Worm (Caenorhabditis elegans) whole organism, L1 larva: Measurements from ENCODE around the gene sri-74.

Experiments
- C04F5.9 ChIP-seq: sonication (generic microtip); optimal IDR thresholded peaks from 2 replicates; lab custom pipeline; 2016; ENCODE audit warnings: missing genetic modification characterization, missing compliant biosample characterization
- C34B4.2 ChIP-seq: sonication (generic microtip); optimal IDR thresholded peaks from 2 replicates; lab custom pipeline; 2017; ENCODE audit warnings: mild to moderate bottlenecking, missing genetic modification characterization, missing compliant biosample characterization
- Y116A8C.19 ChIP-seq: sonication (generic microtip); optimal IDR thresholded peaks from 2 replicates; lab custom pipeline; 2016; ENCODE audit warnings: missing compliant biosample characterization, missing genetic modification characterization, borderline replicate concordance
- aha-1 ChIP-seq: fragments of 150-350 bp; optimal IDR thresholded peaks from 2 replicates; lab custom pipeline; 2014; ENCODE audit warnings: missing biosample characterization, missing genetic modification characterization
- ceh-8 ChIP-seq: fragments of 200-800 bp; sonication (Bioruptor generic); optimal IDR thresholded peaks from 2 replicates; lab custom pipeline; 2018; ENCODE audit warnings: mild to moderate bottlenecking, missing genetic modification characterization, moderate library complexity, missing compliant biosample characterization
- ceh-88 ChIP-seq: fragments of 200-800 bp; sonication (Bioruptor generic); IDR thresholded peaks from 2 replicates; pipeline ENCODE4 v1.3.6; 2022; ENCODE audit warnings: missing genetic modification characterization, missing compliant biosample characterization
- ces-1 ChIP-seq: fragments of 150-350 bp; optimal IDR thresholded peaks from 2 replicates; lab custom pipeline; 2014; ENCODE audit warnings: missing biosample characterization, missing genetic modification reagents, missing genetic modification characterization
- dsc-1 ChIP-seq: sonication (generic microtip); optimal IDR thresholded peaks from 2 replicates; lab custom pipeline; 2016; ENCODE audit warnings: mild to moderate bottlenecking, missing genetic modification characterization, missing compliant biosample characterization
- efl-1 ChIP-seq, 4 experiments: fragments of 150-350 bp; optimal IDR thresholded peaks in 3 of 4; peaks in 1 of 4; 1 replicate in 1 of 4; 2 replicates in 3 of 4; lab custom pipeline; 2014; ENCODE audit warnings: missing biosample characterization in 2 of 4, missing genetic modification characterization in 2 of 4, missing genetic modification reagents in 2 of 4
- efl-3 ChIP-seq: fragments of 200-800 bp; sonication (Bioruptor generic); optimal IDR thresholded peaks from 2 replicates; lab custom pipeline; 2018; ENCODE audit warnings: mild to moderate bottlenecking, missing genetic modification characterization, missing compliant biosample characterization
- elt-2 ChIP-seq: sonication (generic microtip); optimal IDR thresholded peaks from 2 replicates; lab custom pipeline; 2016; ENCODE audit warnings: missing genetic modification characterization, mild to moderate bottlenecking, inconsistent platforms, missing compliant biosample characterization, missing genetic modification reagents
- elt-3 ChIP-seq, 6 experiments: fragments of 150-350 bp in 1 of 6; sonication (generic microtip); optimal IDR thresholded peaks; 2 replicates each; lab custom pipeline; 2017 to 2018; ENCODE audit warnings: missing biosample characterization in 6 of 6, missing genetic modification characterization in 6 of 6, inconsistent platforms in 1 of 6
- fkh-4 ChIP-seq: sonication (generic microtip); optimal IDR thresholded peaks from 2 replicates; lab custom pipeline; 2016; ENCODE audit warnings: missing compliant biosample characterization, missing genetic modification characterization, borderline replicate concordance
- hlh-17 ChIP-seq: fragments of 200-800 bp; sonication (Bioruptor generic); optimal IDR thresholded peaks from 2 replicates; lab custom pipeline; 2018; ENCODE audit warnings: missing genetic modification characterization, mild to moderate bottlenecking, missing compliant biosample characterization, moderate library complexity, borderline replicate concordance
- hlh-4 ChIP-seq: sonication (generic microtip); optimal IDR thresholded peaks from 2 replicates; lab custom pipeline; 2016; ENCODE audit warnings: mild to moderate bottlenecking, missing genetic modification characterization, missing compliant biosample characterization
- jun-1 ChIP-seq: fragments of 150-350 bp; optimal IDR thresholded peaks from 2 replicates; lab custom pipeline; 2014; ENCODE audit warnings: missing biosample characterization, missing genetic modification reagents, missing genetic modification characterization
- lin-14 ChIP-seq: fragments of 200-800 bp; sonication (Bioruptor generic); optimal IDR thresholded peaks from 2 replicates; lab custom pipeline; 2018; ENCODE audit warnings: mild to moderate bottlenecking, missing genetic modification characterization, moderate library complexity, missing compliant biosample characterization
- lir-3 ChIP-seq: sonication (generic microtip); optimal IDR thresholded peaks from 2 replicates; lab custom pipeline; 2016; ENCODE audit warnings: mild to moderate bottlenecking, missing genetic modification characterization, moderate library complexity, missing compliant biosample characterization; ENCODE audit not compliant: poor library complexity
- mep-1 ChIP-seq: fragments of 150-350 bp; optimal IDR thresholded peaks from 2 replicates; lab custom pipeline; 2014; ENCODE audit warnings: missing biosample characterization, missing genetic modification characterization
- nhr-12 ChIP-seq: sonication (generic microtip); optimal IDR thresholded peaks from 2 replicates; lab custom pipeline; 2017; ENCODE audit warnings: missing biosample characterization, missing genetic modification characterization
- nhr-47 ChIP-seq: sonication (generic microtip); optimal IDR thresholded peaks from 2 replicates; lab custom pipeline; 2016; ENCODE audit warnings: mild to moderate bottlenecking, missing genetic modification characterization, moderate library complexity, missing compliant biosample characterization
- nhr-71 ChIP-seq: sonication (generic microtip); optimal IDR thresholded peaks from 2 replicates; lab custom pipeline; 2016; ENCODE audit warnings: mild to moderate bottlenecking, missing genetic modification characterization, moderate library complexity, missing compliant biosample characterization
- nhr-76 ChIP-seq: sonication (generic microtip); optimal IDR thresholded peaks from 2 replicates; lab custom pipeline; 2017; ENCODE audit warnings: missing biosample characterization, missing genetic modification characterization
- nhr-84 ChIP-seq: sonication (generic microtip); optimal IDR thresholded peaks from 2 replicates; lab custom pipeline; 2017; ENCODE audit warnings: missing biosample characterization, missing genetic modification characterization
- nhr-85 ChIP-seq: sonication (generic microtip); peaks from one replicate; lab custom pipeline; 2016; ENCODE audit warnings: missing genetic modification characterization, inconsistent platforms, missing compliant biosample characterization
- rnt-1 ChIP-seq: sonication (generic microtip); optimal IDR thresholded peaks from 2 replicates; lab custom pipeline; 2016; ENCODE audit warnings: mild to moderate bottlenecking, missing genetic modification characterization, moderate library complexity, missing compliant biosample characterization
- skn-1 ChIP-seq: fragments of 150-350 bp; optimal IDR thresholded peaks from 2 replicates; lab custom pipeline; 2014; ENCODE audit warnings: missing biosample characterization, missing genetic modification characterization
- snpc-4 ChIP-seq: fragments of 150-350 bp; optimal IDR thresholded peaks from 2 replicates; lab custom pipeline; 2014; ENCODE audit warnings: missing biosample characterization, missing genetic modification characterization
- sup-37 ChIP-seq: fragments of 200-800 bp; sonication (Bioruptor generic); optimal IDR thresholded peaks from 2 replicates; lab custom pipeline; 2018; ENCODE audit warnings: mild to moderate bottlenecking, missing genetic modification characterization, missing compliant biosample characterization
- swsn-7 ChIP-seq: sonication (generic microtip); optimal IDR thresholded peaks from 2 replicates; lab custom pipeline; 2016; ENCODE audit warnings: missing genetic modification characterization, missing compliant biosample characterization
- tlp-1 ChIP-seq: fragments of 150-350 bp; optimal IDR thresholded peaks from 2 replicates; lab custom pipeline; 2014; ENCODE audit warnings: missing biosample characterization, missing genetic modification characterization
- vab-15 ChIP-seq: sonication (generic microtip); optimal IDR thresholded peaks from 2 replicates; lab custom pipeline; 2017; ENCODE audit warnings: missing genotype, mild to moderate bottlenecking, missing genetic modification characterization, missing compliant biosample characterization
- zag-1 ChIP-seq: fragments of 150-350 bp; optimal IDR thresholded peaks from 2 replicates; lab custom pipeline; 2014; ENCODE audit warnings: missing biosample characterization, missing genetic modification characterization
- ztf-4 ChIP-seq: fragments of 150-350 bp; optimal IDR thresholded peaks from 2 replicates; lab custom pipeline; 2014; ENCODE audit warnings: missing biosample characterization, missing genetic modification characterization

Gene sri-74

ce11 chrII:2611009-2611408, 28.1 kb upstream of the sri-74 start:
- TF ChIP-seq ces-1 (GFP tag; lab: Kevin White, UChicago) (no peak), fkh-4 (tag; lab: Kevin White, UChicago) (no peak), snpc-4 (no peak), ceh-88 (GFP tag; lab: Robert Waterston, UW) (no peak), elt-3 (tag; optimal IDR thresholded peaks at IDR 0.05; lab: Kevin White, UChicago) (no peak), vab-15 (tag; lab: Kevin White, UChicago) (no peak), zag-1 (no peak)

ce11 chrII:2610202-2610912, 27.4 kb upstream of the sri-74 start, which contains the start of gene sri-38:
Gene sri-38, plus strand, starts transcription at chrII:2610862.
- TF ChIP-seq ztf-4 (tag; lab: Kevin White, UChicago) (no peak), nhr-85 (tag; lab: Kevin White, UChicago) (no peak), Y116A8C.19 (tag; lab: Kevin White, UChicago) (no peak), ceh-8 (GFP tag; lab: Kevin White, UChicago) (no peak), nhr-76 (tag; lab: Kevin White, UChicago) (no peak), sup-37 (GFP tag; lab: Kevin White, UChicago) (no peak), tlp-1 (tag; lab: Kevin White, UChicago) (no peak), elt-2 (tag; lab: Kevin White, UChicago) (peak; percentile 98), jun-1 (tag; lab: Kevin White, UChicago) (peak; percentile 53), mep-1 (tag; lab: Kevin White, UChicago) (no peak)

ce11 chrII:2605319-2605718, 22.4 kb upstream of the sri-74 start, which contains the start of gene sri-77:
Gene sri-77, minus strand, starts transcription at chrII:2605419.
- no peak for TF ChIP-seq lin-14
- no peak for TF ChIP-seq C04F5.9 (tag; lab: Kevin White, UChicago)
- TF ChIP-seq efl-1 (optimal IDR thresholded peaks at IDR 0.05; lab: Kevin White, UChicago) = no peak
- peak in 1 of 2 experiments; percentile 8 for TF ChIP-seq efl-1 (GFP tag; optimal IDR thresholded peaks at IDR 0.05 in 1 of 2; lab: Kevin White, UChicago)
- TF ChIP-seq C34B4.2 = no peak
- TF ChIP-seq nhr-84 = no peak
- no peak for TF ChIP-seq nhr-12 (tag; lab: Kevin White, UChicago)
- no peak for TF ChIP-seq nhr-47 (tag; lab: Kevin White, UChicago)
- TF ChIP-seq hlh-17 (GFP tag; lab: Kevin White, UChicago) = no peak

ce11 chrII:2600931-2601330, 18.0 kb upstream of the sri-74 start:
- TF ChIP-seq skn-1 (tag; lab: Kevin White, UChicago) = no peak
- TF ChIP-seq hlh-4 (tag; lab: Kevin White, UChicago) = no peak
- TF ChIP-seq nhr-71 (tag; lab: Kevin White, UChicago) = no peak
- TF ChIP-seq efl-3 = no peak
- no peak for TF ChIP-seq aha-1 (tag; lab: Kevin White, UChicago)
- no peak for TF ChIP-seq rnt-1 (tag; lab: Kevin White, UChicago)
- no peak for TF ChIP-seq ces-1 (GFP tag; lab: Kevin White, UChicago)
- TF ChIP-seq dsc-1 (tag; lab: Kevin White, UChicago) = no peak
- TF ChIP-seq lir-3 (tag; lab: Kevin White, UChicago) = no peak
- TF ChIP-seq swsn-7 (tag; lab: Kevin White, UChicago) = no peak
